Fruit fly (Drosophila melanogaster): ENCODE measurements around the gene tal-2A.
A peak's percentile ranks its signal among the peaks of the same experiment; 100 is the strongest.

Gene tal-2A

DNA sequence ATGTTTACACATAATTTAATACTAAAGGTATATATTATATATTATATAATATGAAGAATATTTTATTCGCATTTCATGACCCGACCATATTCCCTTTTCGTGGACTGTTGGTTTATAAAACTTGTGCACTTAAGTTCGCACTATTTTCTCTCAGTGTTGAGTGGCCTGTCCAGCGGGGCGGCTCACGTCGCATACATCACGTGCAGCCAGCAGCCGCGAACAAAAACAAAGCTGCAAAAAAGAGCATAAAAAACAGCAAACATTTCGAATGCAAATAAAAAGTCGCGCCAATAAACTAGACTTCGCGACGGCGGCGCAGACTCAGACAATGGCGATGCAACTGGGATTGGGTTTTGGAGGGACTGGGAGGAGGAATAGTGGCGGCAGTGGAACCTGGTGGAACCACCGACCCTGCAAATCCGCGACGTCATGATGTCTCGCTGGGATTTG lies 32.4 kb downstream of the tal-2A start (continued):
- TF ChIP-seq salr (GFP tag; optimal IDR thresholded peaks at IDR 0.05) = peak; percentile 67 to 86
- peak; percentile 64 for TF ChIP-seq Met (GFP tag; optimal IDR thresholded peaks at IDR 0.05)
- TF ChIP-seq CG11902 (GFP tag; optimal IDR thresholded peaks at IDR 0.05) = peak; percentile 39
- TF ChIP-seq fkh (GFP tag; optimal IDR thresholded peaks at IDR 0.05) = no peak
- TF ChIP-seq Sox102F (GFP tag; optimal IDR thresholded peaks at IDR 0.05) = peak; percentile 56
- TF ChIP-seq CG7368 (GFP tag; optimal IDR thresholded peaks at IDR 0.05) = peak; percentile 53
- TF ChIP-seq fd59A (GFP tag; optimal IDR thresholded peaks at IDR 0.05) = peak; percentile 75
- peak; percentile 89 for TF ChIP-seq eg (GFP tag; IDR thresholded peaks at IDR 0.05)
- TF ChIP-seq CG6276 (GFP tag; optimal IDR thresholded peaks at IDR 0.05) = peak; percentile 85
- TF ChIP-seq Eip93F (GFP tag; optimal IDR thresholded peaks at IDR 0.05) = peak; percentile 7
- TF ChIP-seq net (GFP tag; optimal IDR thresholded peaks at IDR 0.05) = peak; percentile 80
- TF ChIP-seq Hr39 (GFP tag; optimal IDR thresholded peaks at IDR 0.05) = peak; percentile 38
- TF ChIP-seq Hr4 (GFP tag; optimal IDR thresholded peaks at IDR 0.05) = peak; percentile 87

DNA sequence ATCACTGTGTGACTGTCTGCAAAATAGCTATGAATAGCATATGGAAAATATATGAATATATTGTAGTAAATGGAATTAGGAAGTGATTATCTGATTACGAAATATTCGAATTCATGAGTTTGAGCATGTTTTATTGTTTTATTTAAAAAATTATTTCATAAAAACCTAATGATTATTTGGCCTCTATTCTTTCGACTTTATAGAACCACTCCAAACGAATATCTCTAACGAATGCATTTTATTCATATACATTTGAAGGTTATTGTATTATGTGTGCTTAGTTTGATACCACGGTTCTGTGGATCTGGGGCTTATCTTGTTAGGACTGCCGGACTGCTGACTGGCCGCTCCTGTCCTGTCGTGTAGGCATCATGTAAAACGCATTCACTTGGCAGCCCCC lies 33.0 kb downstream of the tal-2A start:
- peak; percentile 74 for TF ChIP-seq CG32006 (GFP tag; optimal IDR thresholded peaks at IDR 0.05)
- peak; percentile 80 for TF ChIP-seq fd59A (GFP tag; optimal IDR thresholded peaks at IDR 0.05)
- peak; percentile 51 for TF ChIP-seq CG8632 (GFP tag; optimal IDR thresholded peaks at IDR 0.05)
- peak; percentile 61 for TF ChIP-seq CG15336 (GFP tag; IDR thresholded peaks at IDR 0.05)
- TF ChIP-seq CG10669 (GFP tag; optimal IDR thresholded peaks at IDR 0.05) = peak; percentile 38
- peak; percentile 68 for TF ChIP-seq Smox (GFP tag; optimal IDR thresholded peaks at IDR 0.05)
- TF ChIP-seq Blimp-1 (GFP tag; optimal IDR thresholded peaks at IDR 0.05) = peak; percentile 5
- peak; percentile 46 for TF ChIP-seq lz (GFP tag; optimal IDR thresholded peaks at IDR 0.05)
- TF ChIP-seq ss (GFP tag; optimal IDR thresholded peaks at IDR 0.05) = peak in 1 of 2 experiments; percentile 43
- peak; percentile 68 for TF ChIP-seq pdm3 (GFP tag; optimal IDR thresholded peaks at IDR 0.05)
- TF ChIP-seq CG1621 (tag; optimal IDR thresholded peaks at IDR 0.05) = peak; percentile 27
- peak; percentile 44 for TF ChIP-seq Eip75B (GFP tag; optimal IDR thresholded peaks at IDR 0.05)
- TF ChIP-seq CG10631 (GFP tag; optimal IDR thresholded peaks at IDR 0.05) = peak; percentile 75
- peak; percentile 36 for TF ChIP-seq spab (GFP tag; optimal IDR thresholded peaks at IDR 0.05)
- TF ChIP-seq dac (GFP tag; optimal IDR thresholded peaks at IDR 0.05) = no peak
- no peak for TF ChIP-seq Gug (GFP tag; IDR thresholded peaks at IDR 0.05)
- TF ChIP-seq Eip78C (GFP tag) = peak; percentile 93
- no peak for TF ChIP-seq fd85E (GFP tag; optimal IDR thresholded peaks at IDR 0.05)
- peak; percentile 75 for TF ChIP-seq CG8119 (GFP tag; IDR thresholded peaks at IDR 0.05)
- peak; percentile 51 for TF ChIP-seq CG4318 (GFP tag; optimal IDR thresholded peaks at IDR 0.05)
- peak; percentile 32 for TF ChIP-seq Ets21C (GFP tag; optimal IDR thresholded peaks at IDR 0.05)
- TF ChIP-seq OdsH (GFP tag; optimal IDR thresholded peaks at IDR 0.05) = peak; percentile 54
- no peak for TF ChIP-seq cyc (GFP tag; optimal IDR thresholded peaks at IDR 0.05)
- no peak for TF ChIP-seq CG7368 (GFP tag; optimal IDR thresholded peaks at IDR 0.05)
- peak; percentile 72 for TF ChIP-seq Ets96B (tag; optimal IDR thresholded peaks at IDR 0.05)
- no peak for TF ChIP-seq CG9139 (GFP tag; optimal IDR thresholded peaks at IDR 0.05)
- no peak for TF ChIP-seq CG6854 (GFP tag; optimal IDR thresholded peaks at IDR 0.05)
- peak; percentile 45 for TF ChIP-seq CG11762 (GFP tag; optimal IDR thresholded peaks at IDR 0.05; ENCODE audit: insufficient read depth)
- TF ChIP-seq net (GFP tag; optimal IDR thresholded peaks at IDR 0.05) = peak; percentile 52
- TF ChIP-seq CG6163 (GFP tag; IDR thresholded peaks at IDR 0.05) = peak; percentile 33; the same call in 1 of the 3 replicates
- TF ChIP-seq dsx (GFP tag; optimal IDR thresholded peaks at IDR 0.05; ENCODE audit: poor library complexity, severe bottlenecking) = peak; percentile 31
- peak; percentile 70 for TF ChIP-seq Hr4 (GFP tag; optimal IDR thresholded peaks at IDR 0.05)
- peak; percentile 34 for TF ChIP-seq vri (GFP tag; optimal IDR thresholded peaks at IDR 0.05)
- no peak for TF ChIP-seq Hr38 (GFP tag; optimal IDR thresholded peaks at IDR 0.05)
- peak; percentile 32 for TF ChIP-seq Sox102F (GFP tag; optimal IDR thresholded peaks at IDR 0.05)
- TF ChIP-seq CG8319 (GFP tag; optimal IDR thresholded peaks at IDR 0.05) = peak; percentile 4
- no peak for TF ChIP-seq Eip93F (GFP tag; optimal IDR thresholded peaks at IDR 0.05)
- TF ChIP-seq CG3032 (tag; optimal IDR thresholded peaks at IDR 0.05) = peak; percentile 58
- peak; percentile 35 for TF ChIP-seq CG6792 (GFP tag; optimal IDR thresholded peaks at IDR 0.05)
- TF ChIP-seq Sox14 (GFP tag; optimal IDR thresholded peaks at IDR 0.05) = peak; percentile 72
- TF ChIP-seq CG3919 (GFP tag; optimal IDR thresholded peaks at IDR 0.05) = peak; percentile 56
- no peak for TF ChIP-seq CG11902 (GFP tag; optimal IDR thresholded peaks at IDR 0.05)
- TF ChIP-seq CG6808 (GFP tag; optimal IDR thresholded peaks at IDR 0.05) = no peak
